Fruit fly (Drosophila melanogaster): ENCODE measurements around the gene CG17219.

The CG17219 gene

dm6 chr2L:3041918-3042615, 13.0 kb downstream of the CG17219 start, which contains the start of gene CG17261 (continued):
- no peak for TF ChIP-seq Mes4 (GFP tag; optimal IDR thresholded peaks at IDR 0.05)
- TF ChIP-seq CG10959 (GFP tag; IDR thresholded peaks at IDR 0.05), result no peak
- TF ChIP-seq CG14965 (GFP tag; optimal IDR thresholded peaks at IDR 0.05; ENCODE audit: borderline replicate concordance), result no peak
- TF ChIP-seq CG12155 (GFP tag; optimal IDR thresholded peaks at IDR 0.05), result peak; percentile 27
- TF ChIP-seq tio (GFP tag; optimal IDR thresholded peaks at IDR 0.05), result no peak
- TF ChIP-seq gro (GFP tag; optimal IDR thresholded peaks at IDR 0.05), result peak; percentile 90
- TF ChIP-seq ewg (GFP tag; optimal IDR thresholded peaks at IDR 0.05), result no peak
- TF ChIP-seq salm (tag; optimal IDR thresholded peaks at IDR 0.05), result no peak
- TF ChIP-seq CG6272 (GFP tag; IDR thresholded peaks at IDR 0.05), result no peak
- no peak for TF ChIP-seq sisA (GFP tag; IDR thresholded peaks at IDR 0.05)
- no peak for TF ChIP-seq psq (GFP tag; optimal IDR thresholded peaks at IDR 0.05)
- no peak for TF ChIP-seq CG17829 (tag; optimal IDR thresholded peaks at IDR 0.05)
- TF ChIP-seq Hr39 (optimal IDR thresholded peaks at IDR 0.05), result no peak
- peak in 1 of 2 experiments; percentile 84 for TF ChIP-seq Hr78 (GFP tag; optimal IDR thresholded peaks at IDR 0.05)
- no peak for TF ChIP-seq Elba2 (GFP tag; optimal IDR thresholded peaks at IDR 0.05)
- TF ChIP-seq Hsf (GFP tag; optimal IDR thresholded peaks at IDR 0.05), result peak; percentile 6
- TF ChIP-seq Hand (GFP tag; optimal IDR thresholded peaks at IDR 0.05), result peak; percentile 49
- no peak for TF ChIP-seq hkb (optimal IDR thresholded peaks at IDR 0.05)
- TF ChIP-seq hkb (GFP tag; IDR thresholded peaks at IDR 0.05), result no peak
- no peak for TF ChIP-seq CG7745 (tag; optimal IDR thresholded peaks at IDR 0.05)
- TF ChIP-seq tup (GFP tag; optimal IDR thresholded peaks at IDR 0.05), result no peak
- TF ChIP-seq Xrp1 (GFP tag; IDR thresholded peaks at IDR 0.05), result no peak
- TF ChIP-seq dati (GFP tag; IDR thresholded peaks at IDR 0.05), result no peak
- no peak for TF ChIP-seq fd102C (GFP tag; optimal IDR thresholded peaks at IDR 0.05)
- no peak for TF ChIP-seq CG10147 (GFP tag; optimal IDR thresholded peaks at IDR 0.05)
- TF ChIP-seq fd64A (GFP tag; optimal IDR thresholded peaks at IDR 0.05), result no peak
- TF ChIP-seq Dek (tag; optimal IDR thresholded peaks at IDR 0.05), result peak; percentile 21
- no peak for TF ChIP-seq Atf-2 (GFP tag; optimal IDR thresholded peaks at IDR 0.05)
- no peak for TF ChIP-seq esg (GFP tag; conservative IDR thresholded peaks at IDR 0.05)
- TF ChIP-seq CG13287 (GFP tag; IDR thresholded peaks at IDR 0.05; ENCODE audit: partially characterized antibody), result no peak
- no peak for TF ChIP-seq gcm2 (GFP tag; optimal IDR thresholded peaks at IDR 0.05)
- peak; percentile 25 for TF ChIP-seq Chrac-16 (GFP tag; optimal IDR thresholded peaks at IDR 0.05)
- no peak for TF ChIP-seq CG3065 (GFP tag; optimal IDR thresholded peaks at IDR 0.05)
- no peak for TF ChIP-seq gcm (GFP tag; optimal IDR thresholded peaks at IDR 0.05)
- TF ChIP-seq CG18619 (GFP tag; optimal IDR thresholded peaks at IDR 0.05), result no peak
- no peak for TF ChIP-seq Doc2 (GFP tag; IDR thresholded peaks at IDR 0.05)
- TF ChIP-seq Rfx (GFP tag; IDR thresholded peaks at IDR 0.05), result peak; percentile 78
- TF ChIP-seq CG9817 (tag; optimal IDR thresholded peaks at IDR 0.05), result peak; percentile 33
- TF ChIP-seq lmd (GFP tag; IDR thresholded peaks at IDR 0.05), result peak; percentile 24; the same call in 1 of the 2 replicates
- no peak for TF ChIP-seq CG1832 (GFP tag; optimal IDR thresholded peaks at IDR 0.05)
- TF ChIP-seq Oaz (GFP tag; IDR thresholded peaks at IDR 0.05), result no peak
- TF ChIP-seq D19A (tag; optimal IDR thresholded peaks at IDR 0.05), result peak; percentile 96
- TF ChIP-seq CG1529 (GFP tag; optimal IDR thresholded peaks at IDR 0.05), result no peak
- no peak for TF ChIP-seq Camta (GFP tag; optimal IDR thresholded peaks at IDR 0.05)
- TF ChIP-seq Jarid2 (GFP tag; optimal IDR thresholded peaks at IDR 0.05), result no peak
- no peak for TF ChIP-seq twi (tag; optimal IDR thresholded peaks at IDR 0.05)
- peak; percentile 87 for TF ChIP-seq ftz-f1 (GFP tag; optimal IDR thresholded peaks at IDR 0.05)
- no peak for TF ChIP-seq nerfin-2 (GFP tag; IDR thresholded peaks at IDR 0.05; ENCODE audit: partially characterized antibody)
- TF ChIP-seq Taf1 (GFP tag; IDR thresholded peaks at IDR 0.05), result no peak
- peak; percentile 56 for TF ChIP-seq CG2678 (tag; optimal IDR thresholded peaks at IDR 0.05)
- TF ChIP-seq CG13624 (GFP tag; optimal IDR thresholded peaks at IDR 0.05), result peak; percentile 38

All from whole organism, embryonic.